Fruit fly (Drosophila melanogaster) whole organism, wandering third instar larva: ENCODE data around the gene Cyp313a3.
A peak's percentile ranks its signal among the peaks of the same experiment; 100 is the strongest.

Source experiments
- Abd-B ChIP-seq: fragments of >200 bp; optimal IDR thresholded peaks from 2 replicates; lab custom pipeline; 2017; ENCODE audit warnings: missing biosample characterization, missing genetic modification characterization
- CG32264 ChIP-seq: fragments of 200-800 bp; sonication (Bioruptor generic); optimal IDR thresholded peaks from 2 replicates; lab custom pipeline; 2016; ENCODE audit warnings: missing biosample characterization, missing genetic modification characterization
- CG9705 ChIP-seq: fragments of 200-800 bp; sonication (Bioruptor generic); optimal IDR thresholded peaks from 2 replicates; lab custom pipeline; 2018; ENCODE audit warnings: missing biosample characterization, mild to moderate bottlenecking, missing genetic modification characterization
- CrebA ChIP-seq: fragments of 200-800 bp; sonication (Bioruptor generic); optimal IDR thresholded peaks from 2 replicates; lab custom pipeline; 2016; ENCODE audit warnings: missing biosample characterization, mild to moderate bottlenecking, missing genetic modification characterization, borderline replicate concordance
- Dfd ChIP-seq: fragments of >200 bp; optimal IDR thresholded peaks from 2 replicates; lab custom pipeline; 2017; ENCODE audit warnings: missing biosample characterization, missing genetic modification characterization
- Dif ChIP-seq: fragments of 200-275, 200-300 bp; sonication (Bioruptor generic); optimal IDR thresholded peaks from 2 replicates; lab custom pipeline; 2018; ENCODE audit warnings: missing biosample characterization, missing genetic modification characterization; ENCODE audit not compliant: partially characterized antibody
- GATAd ChIP-seq: sonication (Bioruptor generic); optimal IDR thresholded peaks from 2 replicates; lab custom pipeline; 2016; ENCODE audit warnings: missing biosample characterization, missing genetic modification characterization
- HLH106 ChIP-seq: fragments of 200-800 bp; optimal IDR thresholded peaks from 3 replicates; lab custom pipeline; 2019; ENCODE audit warnings: missing biosample characterization, mild to moderate bottlenecking, missing genetic modification characterization, moderate library complexity
- Hnf4 ChIP-seq: fragments of 200-800 bp; sonication (Bioruptor generic); optimal IDR thresholded peaks from 2 replicates; lab custom pipeline; 2016; ENCODE audit warnings: missing biosample characterization, mild to moderate bottlenecking, missing genetic modification characterization
- Hr78 ChIP-seq: fragments of >200 bp; optimal IDR thresholded peaks from 2 replicates; lab custom pipeline; 2017; ENCODE audit warnings: missing biosample characterization, missing genetic modification characterization
- Hr83 ChIP-seq: fragments of 200-300 bp; sonication (Bioruptor generic); optimal IDR thresholded peaks from 2 replicates; lab custom pipeline; 2016; ENCODE audit warnings: missing biosample characterization, mild to moderate bottlenecking, missing genetic modification characterization, moderate library complexity; ENCODE audit not compliant: poor library complexity, severe bottlenecking
- Mio ChIP-seq: sonication (Bioruptor generic); optimal IDR thresholded peaks from 2 replicates; lab custom pipeline; 2016; ENCODE audit warnings: missing biosample characterization, missing genetic modification characterization
- N ChIP-seq: fragments of >200 bp; optimal IDR thresholded peaks from 2 replicates; lab custom pipeline; 2018; ENCODE audit warnings: missing biosample characterization, missing external identifiers, missing genetic modification characterization
- OdsH ChIP-seq: fragments of 200-800 bp; sonication (Bioruptor generic); optimal IDR thresholded peaks from 2 replicates; lab custom pipeline; 2016; ENCODE audit warnings: missing biosample characterization, mild to moderate bottlenecking, missing genetic modification characterization
- Rel ChIP-seq, 2 experiments: fragments of 200-800 bp; sonication (Bioruptor generic) in 1 of 2; optimal IDR thresholded peaks; 2 replicates in 1 of 2; 3 replicates in 1 of 2; lab custom pipeline; 2016 to 2019; ENCODE audit warnings: mild to moderate bottlenecking in 2 of 2, missing biosample characterization in 2 of 2, missing genetic modification characterization in 2 of 2, moderate library complexity in 1 of 2
- Vsx2 ChIP-seq: fragments of 200-300, 225-300 bp; sonication (Bioruptor generic); optimal IDR thresholded peaks from 2 replicates; lab custom pipeline; 2018; ENCODE audit warnings: missing biosample characterization, missing genetic modification characterization; ENCODE audit not compliant: partially characterized antibody
- br ChIP-seq: fragments of 200-800 bp; sonication (Bioruptor generic); optimal IDR thresholded peaks from 2 replicates; lab custom pipeline; 2016; ENCODE audit warnings: missing biosample characterization, missing genetic modification characterization
- dl ChIP-seq, 2 experiments: fragments of 175-275, 200-275 bp in 1 of 2; fragments of 200-275 bp in 1 of 2; sonication (Bioruptor generic); optimal IDR thresholded peaks; lab custom pipeline; 2018; ENCODE audit warnings: mild to moderate bottlenecking in 2 of 2, missing biosample characterization in 2 of 2, missing genetic modification characterization in 2 of 2, moderate library complexity in 2 of 2; ENCODE audit not compliant: partially characterized antibody in 2 of 2, insufficient read depth in 1 of 2
- dsf ChIP-seq: sonication (Bioruptor generic); optimal IDR thresholded peaks from 2 replicates; lab custom pipeline; 2016; ENCODE audit warnings: missing biosample characterization, missing genetic modification characterization, borderline replicate concordance
- ey ChIP-seq: fragments of 200-800 bp; sonication (Bioruptor generic); optimal IDR thresholded peaks from 2 replicates; lab custom pipeline; 2016; ENCODE audit warnings: missing biosample characterization, missing genetic modification characterization
- foxo ChIP-seq, 2 experiments: fragments of 200-800 bp; sonication (Bioruptor generic); optimal IDR thresholded peaks; 2 replicates in 1 of 2; 3 replicates in 1 of 2; lab custom pipeline; 2016 to 2017; ENCODE audit warnings: missing biosample characterization in 2 of 2, missing genetic modification characterization in 2 of 2
- fru ChIP-seq: fragments of 200-800 bp; sonication (Bioruptor generic); optimal IDR thresholded peaks from 3 replicates; lab custom pipeline; 2016; ENCODE audit warnings: missing biosample characterization, mild to moderate bottlenecking, missing genetic modification characterization
- h ChIP-seq: fragments of 200-800 bp; sonication (Bioruptor generic); optimal IDR thresholded peaks from 3 replicates; lab custom pipeline; 2016; ENCODE audit warnings: missing biosample characterization, mild to moderate bottlenecking, missing genetic modification characterization
- jim ChIP-seq: fragments of 175-275, 200-325 bp; sonication (Bioruptor generic); optimal IDR thresholded peaks from 2 replicates; lab custom pipeline; 2016; ENCODE audit warnings: missing biosample characterization, mild to moderate bottlenecking, missing genetic modification characterization
- psq ChIP-seq: fragments of 200-800 bp; sonication (Bioruptor generic); optimal IDR thresholded peaks from 3 replicates; lab custom pipeline; 2017; ENCODE audit warnings: missing biosample characterization, mild to moderate bottlenecking, missing genetic modification characterization, moderate library complexity
- rgr ChIP-seq: fragments of 200-800 bp; sonication (Bioruptor generic); optimal IDR thresholded peaks from 3 replicates; lab custom pipeline; 2016; ENCODE audit warnings: missing biosample characterization, mild to moderate bottlenecking, missing genetic modification characterization
- sage ChIP-seq: fragments of 200-800 bp; sonication (Bioruptor generic); optimal IDR thresholded peaks from 2 replicates; lab custom pipeline; 2016; ENCODE audit warnings: missing biosample characterization, mild to moderate bottlenecking, missing genetic modification characterization
- sv ChIP-seq: fragments of 200-800 bp; sonication (Bioruptor generic); optimal IDR thresholded peaks from 3 replicates; lab custom pipeline; 2016; ENCODE audit warnings: missing biosample characterization, missing genetic modification characterization
- tai ChIP-seq: sonication (Bioruptor generic); optimal IDR thresholded peaks from 2 replicates; lab custom pipeline; 2016; ENCODE audit warnings: missing biosample characterization, missing genetic modification characterization
- usp ChIP-seq: fragments of >200 bp; optimal IDR thresholded peaks from 2 replicates; lab custom pipeline; 2017; ENCODE audit warnings: missing biosample characterization, missing genetic modification characterization
- woc ChIP-seq: sonication (Bioruptor generic); optimal IDR thresholded peaks from 2 replicates; lab custom pipeline; 2016; ENCODE audit warnings: missing biosample characterization, mild to moderate bottlenecking, missing genetic modification characterization

The Cyp313a3 gene

dm6 chr3R:12239166-12239565, at the start of gene Cyp313a3:
TSS of gene Cyp313a3 (minus strand) at chr3R:12239266.
- TF ChIP-seq Hnf4 (GFP tag; lab: Kevin White, UChicago) (no peak), psq (no peak), Abd-B (GFP tag; lab: Kevin White, UChicago) (no peak), CG32264 (no peak), Dif (no peak), h (GFP tag; lab: Kevin White, UChicago) (no peak), OdsH (GFP tag; lab: Kevin White, UChicago) (no peak), Vsx2 (GFP tag; lab: Kevin White, UChicago) (no peak), dsf (GFP tag; lab: Kevin White, UChicago) (no peak)
- TF ChIP-seq, all 38 proteins: peak for 0

dm6 chr3R:12285589-12285988, 46.5 kb upstream of the Cyp313a3 start:
- TF ChIP-seq usp: no peak
- TF ChIP-seq CrebA (GFP tag; lab: Kevin White, UChicago): no peak
- TF ChIP-seq sage (GFP tag; lab: Kevin White, UChicago): no peak
- no peak for TF ChIP-seq Vsx2 (GFP tag; lab: Kevin White, UChicago)
- TF ChIP-seq rgr (GFP tag; lab: Kevin White, UChicago): no peak
- no peak for TF ChIP-seq Hr83 (GFP tag; lab: Kevin White, UChicago)
- no peak for TF ChIP-seq foxo (GFP tag; optimal IDR thresholded peaks at IDR 0.05; lab: Kevin White, UChicago)

dm6 chr3R:12280729-12281342, 41.8 kb upstream of the Cyp313a3 start:
- peak; percentile 87 for TF ChIP-seq Dif
- TF ChIP-seq foxo (GFP tag; optimal IDR thresholded peaks at IDR 0.05; lab: Kevin White, UChicago): peak in 1 of 2 experiments; percentile 7
- peak; percentile 79 for TF ChIP-seq Hr83 (GFP tag; lab: Kevin White, UChicago)
- no peak for TF ChIP-seq Rel (GFP tag; optimal IDR thresholded peaks at IDR 0.05; lab: Kevin White, UChicago)
- TF ChIP-seq Rel (tag; optimal IDR thresholded peaks at IDR 0.05; lab: Kevin White, UChicago): peak; percentile 50
- no peak for TF ChIP-seq fru
- peak; percentile 4 for TF ChIP-seq h (GFP tag; lab: Kevin White, UChicago)
- peak in 1 of 2 experiments; percentile 13 for TF ChIP-seq dl (GFP tag; optimal IDR thresholded peaks at IDR 0.05; lab: Kevin White, UChicago; ENCODE audit: insufficient read depth in 1 of 2, partially characterized antibody in 2 of 2)
- peak; percentile 36 for TF ChIP-seq Vsx2 (GFP tag; lab: Kevin White, UChicago)
- peak; percentile 17 for TF ChIP-seq br
- peak; percentile 45 for TF ChIP-seq CrebA (GFP tag; lab: Kevin White, UChicago)
- TF ChIP-seq sv: no peak

DNA sequence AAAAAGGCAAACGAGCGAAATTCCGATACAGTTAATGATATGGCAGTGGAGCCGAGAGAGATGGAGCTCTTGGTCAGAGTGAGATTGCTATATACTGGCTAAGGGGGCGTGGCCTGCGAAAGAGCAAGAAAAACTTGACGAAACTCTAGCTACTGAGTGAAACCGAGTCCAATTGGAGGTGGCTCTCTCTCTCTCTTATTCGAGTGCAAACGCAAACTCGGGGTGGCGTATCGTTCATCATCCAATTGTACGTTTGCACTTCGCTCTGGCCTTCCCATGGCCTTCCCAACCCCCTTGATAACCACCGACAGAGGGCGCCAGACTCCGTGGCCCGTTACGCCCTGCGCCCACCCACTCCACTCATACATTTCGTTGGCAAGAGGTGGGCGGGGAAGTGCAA, 40.0 kb upstream of the Cyp313a3 start:
- TF ChIP-seq woc (GFP tag; lab: Kevin White, UChicago) (no peak), Rel (GFP tag; optimal IDR thresholded peaks at IDR 0.05; lab: Kevin White, UChicago) (no peak), Rel (tag; optimal IDR thresholded peaks at IDR 0.05; lab: Kevin White, UChicago) (peak; percentile 38), dl (GFP tag; optimal IDR thresholded peaks at IDR 0.05; lab: Kevin White, UChicago; ENCODE audit: insufficient read depth in 1 of 2, partially characterized antibody in 2 of 2) (peak; percentile 33 to 40), Dif (peak; percentile 18), OdsH (GFP tag; lab: Kevin White, UChicago) (no peak), Hnf4 (GFP tag; lab: Kevin White, UChicago) (peak; percentile 18)

DNA sequence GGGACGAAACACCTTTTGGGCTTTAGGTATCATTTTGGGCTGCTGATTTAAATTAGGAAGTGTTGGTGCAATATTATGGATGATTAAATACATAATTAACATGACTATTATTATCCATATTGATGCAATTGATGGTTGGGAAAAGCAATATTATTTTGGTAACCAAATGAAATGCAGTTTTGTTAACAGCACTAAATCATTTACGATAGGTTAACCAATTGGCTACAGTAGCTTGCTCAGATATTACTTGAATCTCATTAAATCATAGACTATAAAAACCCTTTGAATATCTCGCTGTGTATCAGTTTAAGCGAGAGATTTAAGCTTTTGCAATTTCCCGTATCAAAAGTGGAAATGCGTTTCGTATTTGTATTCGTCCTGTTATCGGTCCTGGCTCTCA, 33.8 kb upstream of the Cyp313a3 start, which contains the start of gene Sfp87B:
Sfp87B (plus strand) TSS at position 301 of the 400 bp plus-strand sequence.
- TF ChIP-seq jim (no peak), Rel (GFP tag; optimal IDR thresholded peaks at IDR 0.05; lab: Kevin White, UChicago) (no peak), Rel (tag; optimal IDR thresholded peaks at IDR 0.05; lab: Kevin White, UChicago) (no peak), Hnf4 (GFP tag; lab: Kevin White, UChicago) (no peak), dsf (GFP tag; lab: Kevin White, UChicago) (no peak), Dfd (GFP tag; lab: Kevin White, UChicago) (no peak), CG9705 (no peak), dl (GFP tag; optimal IDR thresholded peaks at IDR 0.05; lab: Kevin White, UChicago; ENCODE audit: insufficient read depth in 1 of 2, partially characterized antibody in 2 of 2) (no peak), woc (GFP tag; lab: Kevin White, UChicago) (no peak), Hr78 (GFP tag; lab: Kevin White, UChicago) (no peak), HLH106 (tag; lab: Kevin White, UChicago) (no peak), ey (GFP tag; lab: Kevin White, UChicago) (no peak), psq (no peak), N (GFP tag; lab: Kevin White, UChicago) (no peak), GATAd (GFP tag; lab: Kevin White, UChicago) (no peak), sage (GFP tag; lab: Kevin White, UChicago) (no peak), fru (no peak), Mio (GFP tag; lab: Kevin White, UChicago) (no peak), tai (GFP tag; lab: Kevin White, UChicago) (no peak), CG32264 (no peak)
- TF ChIP-seq, all 38 proteins: peak for 0
